Worm (Caenorhabditis elegans) whole organism, L4 larva: ENCODE measurements around the gene B0252.11.

Experiments used
- daf-8 ChIP-seq: fragments of 200-800 bp; sonication (Bioruptor generic); IDR thresholded peaks from 2 replicates; pipeline ENCODE4 v1.3.6; 2022; ENCODE audit warnings: missing genetic modification characterization, missing compliant biosample characterization
- hif-1 ChIP-seq, 2 experiments: sonication (generic microtip); optimal IDR thresholded peaks; 2 replicates each; lab custom pipeline; 2016 to 2017; ENCODE audit warnings: missing compliant biosample characterization in 2 of 2, missing genetic modification characterization in 2 of 2, missing genetic modification reagents in 2 of 2, missing genotype in 2 of 2, mild to moderate bottlenecking in 1 of 2
- lim-7 ChIP-seq: fragments of 200-800 bp; sonication (Bioruptor generic); IDR thresholded peaks from 2 replicates; pipeline ENCODE4 v1.3.6; 2022; ENCODE audit warnings: missing genetic modification characterization, missing compliant biosample characterization
- lin-1 ChIP-seq: fragments of 200-800 bp; sonication (Bioruptor generic); IDR thresholded peaks from 2 replicates; pipeline ENCODE4 v1.3.6; 2022; ENCODE audit warnings: missing genetic modification reagents, missing genetic modification characterization, missing compliant biosample characterization
- pha-4 ChIP-seq, 2 experiments: fragments of 150-350 bp in 1 of 2; fragments of 200-800 bp in 1 of 2; sonication (Bioruptor generic) in 1 of 2; IDR thresholded peaks in 1 of 2; optimal IDR thresholded peaks in 1 of 2; 2 replicates each; pipeline versions ENCODE4 v1.3.6 to Lab custom; 2014 to 2022; ENCODE audit warnings: missing genetic modification characterization in 2 of 2, missing genetic modification reagents in 2 of 2, missing biosample characterization in 1 of 2, missing compliant biosample characterization in 1 of 2
- ztf-11 ChIP-seq: fragments of 150-350 bp; optimal IDR thresholded peaks from 2 replicates; lab custom pipeline; 2014; ENCODE audit warnings: missing biosample characterization, missing genetic modification characterization

- no peak for TF ChIP-seq pha-4 (GFP tag; IDR thresholded peaks at IDR 0.05; lab: Robert Waterston, UW)
- no peak for TF ChIP-seq pha-4 (tag; optimal IDR thresholded peaks at IDR 0.05; lab: Kevin White, UChicago)
- no peak for TF ChIP-seq hif-1 (tag; optimal IDR thresholded peaks at IDR 0.05; lab: Kevin White, UChicago)
- TF ChIP-seq lin-1 = no peak
- TF ChIP-seq ztf-11 (tag; lab: Kevin White, UChicago) = no peak
- no peak for TF ChIP-seq lim-7
- no peak for TF ChIP-seq daf-8
Observed at ce11 chrII:6897507-6897906, 20.1 kb downstream of the B0252.11 start, which contains the start of gene C44B7.11.
